Fruit fly (Drosophila melanogaster): ENCODE results near the gene RPA2.

Gene RPA2

DNA sequence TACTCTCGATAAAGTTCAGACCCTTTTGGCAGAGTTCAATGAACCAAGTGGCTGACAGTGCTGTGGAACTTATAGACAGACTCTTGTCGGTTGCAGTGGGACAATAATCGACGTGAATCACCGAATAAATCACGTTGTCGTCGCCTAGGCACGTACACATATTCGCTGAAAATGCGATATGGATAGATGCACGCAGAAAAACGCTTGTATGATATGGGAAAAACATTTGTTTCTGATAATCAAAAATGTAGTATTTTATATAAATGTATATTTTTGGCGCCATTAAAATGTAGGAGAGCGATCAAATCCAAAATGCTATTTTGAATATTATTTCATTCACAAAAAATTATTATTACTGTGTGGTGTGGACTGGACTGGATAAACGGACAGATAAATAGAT is 10.7 kb downstream of the RPA2 start (continued):
- TF ChIP-seq cwo (GFP tag; optimal IDR thresholded peaks at IDR 0.05) (peak; percentile 36), btn (GFP tag; optimal IDR thresholded peaks at IDR 0.05) (no peak), CG1603 (tag; optimal IDR thresholded peaks at IDR 0.05) (peak; percentile 24), Xrp1 (GFP tag; IDR thresholded peaks at IDR 0.05) (peak; percentile 50; the same call in 1 of the 2 replicates), tio (GFP tag; optimal IDR thresholded peaks at IDR 0.05) (peak; percentile 47), Oli (tag; optimal IDR thresholded peaks at IDR 0.05) (peak; percentile 39), fd96Cb (tag; optimal IDR thresholded peaks at IDR 0.05) (peak; percentile 37), CG10654 (GFP tag; optimal IDR thresholded peaks at IDR 0.05) (no peak), MBD-R2 (GFP tag; IDR thresholded peaks at IDR 0.05) (peak; percentile 16; the same call in 1 of the 2 replicates), CG10366 (GFP tag; IDR thresholded peaks at IDR 0.05) (peak; percentile 56), tin (GFP tag; optimal IDR thresholded peaks at IDR 0.05) (peak; percentile 20), Stat92E (GFP tag; optimal IDR thresholded peaks at IDR 0.05) (no peak), CG3847 (GFP tag; IDR thresholded peaks at IDR 0.05) (no peak), Hr51 (GFP tag; optimal IDR thresholded peaks at IDR 0.05) (peak in 1 of 2 experiments; percentile 65), pum (GFP tag; optimal IDR thresholded peaks at IDR 0.05) (no peak), Atf6 (GFP tag; IDR thresholded peaks at IDR 0.05) (peak; percentile 39; the same call in 1 of the 2 replicates), CG4820 (GFP tag; optimal IDR thresholded peaks at IDR 0.05) (peak; percentile 8), gcm2 (GFP tag; optimal IDR thresholded peaks at IDR 0.05) (peak; percentile 11), toy (GFP tag; IDR thresholded peaks at IDR 0.05) (no peak), CG18619 (GFP tag; optimal IDR thresholded peaks at IDR 0.05) (peak; percentile 25), CG8089 (GFP tag; optimal IDR thresholded peaks at IDR 0.05) (no peak), CG30403 (GFP tag; optimal IDR thresholded peaks at IDR 0.05) (peak; percentile 41), ssp (GFP tag; IDR thresholded peaks at IDR 0.05) (0 out of 2 replicates have a peak, but pooled peaks have one; percentile 10), Ptx1 (GFP tag; IDR thresholded peaks at IDR 0.05) (peak; percentile 68), salm (tag; optimal IDR thresholded peaks at IDR 0.05) (no peak), CG32772 (GFP tag; IDR thresholded peaks at IDR 0.05) (no peak), Meics (GFP tag; optimal IDR thresholded peaks at IDR 0.05) (peak; percentile 20), HLH54F (GFP tag; optimal IDR thresholded peaks at IDR 0.05) (no peak), CG10543 (GFP tag; optimal IDR thresholded peaks at IDR 0.05) (no peak), pan (optimal IDR thresholded peaks at IDR 0.05) (no peak), pan (GFP tag; optimal IDR thresholded peaks at IDR 0.05 in 1 of 2, IDR thresholded peaks at IDR 0.05 in 1 of 2) (peak in 1 of 2 experiments; percentile 67), CG12769 (tag; optimal IDR thresholded peaks at IDR 0.05) (no peak), Ssrp (tag; optimal IDR thresholded peaks at IDR 0.05) (peak; percentile 37), sens-2 (GFP tag; IDR thresholded peaks at IDR 0.05) (no peak), lmd (GFP tag; IDR thresholded peaks at IDR 0.05) (peak; percentile 33; the same call in 1 of the 2 replicates), Chrac-16 (GFP tag; optimal IDR thresholded peaks at IDR 0.05) (peak; percentile 38), Bdp1 (GFP tag; optimal IDR thresholded peaks at IDR 0.05) (no peak), tap (tag; optimal IDR thresholded peaks at IDR 0.05) (peak; percentile 21), CG5953 (GFP tag; IDR thresholded peaks at IDR 0.05) (no peak), Atf-2 (GFP tag; optimal IDR thresholded peaks at IDR 0.05) (no peak), Six4 (GFP tag; optimal IDR thresholded peaks at IDR 0.05) (peak; percentile 30), dmrt11E (tag; optimal IDR thresholded peaks at IDR 0.05) (peak; percentile 16), Blimp-1 (GFP tag; optimal IDR thresholded peaks at IDR 0.05) (peak; percentile 58), ab (GFP tag; optimal IDR thresholded peaks at IDR 0.05) (no peak), mirr (GFP tag; optimal IDR thresholded peaks at IDR 0.05) (no peak), dati (GFP tag; IDR thresholded peaks at IDR 0.05) (no peak), zfh2 (GFP tag; optimal IDR thresholded peaks at IDR 0.05) (no peak), Optix (GFP tag; IDR thresholded peaks at IDR 0.05) (no peak), Hmr (GFP tag; optimal IDR thresholded peaks at IDR 0.05) (peak; percentile 60), CG2120 (GFP tag; optimal IDR thresholded peaks at IDR 0.05) (peak; percentile 14), ro (GFP tag; IDR thresholded peaks at IDR 0.05) (no peak), grau (tag; optimal IDR thresholded peaks at IDR 0.05) (peak; percentile 18)
